Fruit fly (Drosophila melanogaster): Measurements from ENCODE around the gene grp.

- no peak for TF ChIP-seq CG16779 (tag; optimal IDR thresholded peaks at IDR 0.05)
- TF ChIP-seq Lpt (GFP tag; optimal IDR thresholded peaks at IDR 0.05), result no peak
Measured at dm6 chr2L:16648925-16649324, 30.9 kb upstream of the grp start.

All from whole organism, prepupa.